Fruit fly (Drosophila melanogaster) whole organism, embryonic: ENCODE measurements around the gene Cka.

Source experiments
- Abd-B ChIP-seq: fragments of 200-800 bp; sonication (Bioruptor generic); optimal IDR thresholded peaks from 2 replicates; lab custom pipeline; 2018; ENCODE audit warnings: missing biosample characterization, mild to moderate bottlenecking, missing genetic modification characterization, moderate library complexity
- CG10654 ChIP-seq: fragments of 200-800 bp; sonication (Bioruptor generic); optimal IDR thresholded peaks from 2 replicates; lab custom pipeline; 2016; ENCODE audit warnings: missing biosample characterization, missing genetic modification characterization
- CG11247 ChIP-seq: fragments of 200-800 bp; sonication (Bioruptor generic); IDR thresholded peaks from 2 replicates; pipeline ENCODE4 v1.3.6; 2022; ENCODE audit warnings: missing biosample characterization, missing genetic modification characterization
- CG11456 ChIP-seq: fragments of 200-800 bp; sonication (Bioruptor generic); IDR thresholded peaks from 3 replicates; pipeline ENCODE4 v1.3.6; 2022; ENCODE audit warnings: missing biosample characterization, missing genetic modification characterization
- CG13287 ChIP-seq: fragments of 200-800 bp; sonication (Bioruptor generic); IDR thresholded peaks from 2 replicates; pipeline ENCODE4 v1.3.6; 2022; ENCODE audit warnings: missing biosample characterization, missing genetic modification characterization; ENCODE audit not compliant: partially characterized antibody
- CG16813 ChIP-seq: fragments of 200-800 bp; sonication (Bioruptor generic); IDR thresholded peaks from 3 replicates; pipeline ENCODE4 v1.3.6; 2022; ENCODE audit warnings: missing biosample characterization, missing genetic modification characterization; ENCODE audit not compliant: partially characterized antibody
- CG17829 ChIP-seq: fragments of 200-800 bp; optimal IDR thresholded peaks from 2 replicates; lab custom pipeline; 2019; ENCODE audit warnings: missing biosample characterization, mild to moderate bottlenecking, missing genetic modification characterization, moderate library complexity
- CG17912 ChIP-seq: fragments of 200-800 bp; sonication (Bioruptor generic); optimal IDR thresholded peaks from 2 replicates; lab custom pipeline; 2018; ENCODE audit warnings: missing biosample characterization, mild to moderate bottlenecking, missing genetic modification characterization
- CG18599 ChIP-seq: fragments of 200-800 bp; sonication (Bioruptor generic); optimal IDR thresholded peaks from 3 replicates; lab custom pipeline; 2017; ENCODE audit warnings: missing biosample characterization, missing genetic modification characterization, mild to moderate bottlenecking, moderate library complexity, missing genetic modification reagents
- CG2889 ChIP-seq: fragments of 200-800 bp; sonication (Bioruptor generic); IDR thresholded peaks from 3 replicates; pipeline ENCODE4 v1.3.6; 2022; ENCODE audit warnings: missing biosample characterization, missing genetic modification characterization
- CG30403 ChIP-seq: fragments of 200-800 bp; sonication (Bioruptor generic); optimal IDR thresholded peaks from 3 replicates; lab custom pipeline; 2016; ENCODE audit warnings: missing biosample characterization, missing genetic modification characterization
- CG3163 ChIP-seq: fragments of 200-800 bp; sonication (Bioruptor generic); optimal IDR thresholded peaks from 3 replicates; lab custom pipeline; 2016; ENCODE audit warnings: missing biosample characterization, missing genetic modification characterization
- CG42726 ChIP-seq: fragments of 200-800 bp; sonication (Bioruptor generic); IDR thresholded peaks from 2 replicates; pipeline ENCODE4 v1.3.6; 2022; ENCODE audit warnings: missing biosample characterization, missing genetic modification characterization; ENCODE audit not compliant: partially characterized antibody
- CG6791 ChIP-seq: fragments of 200-800 bp; sonication (Bioruptor generic); IDR thresholded peaks from 3 replicates; pipeline ENCODE4 v1.3.6; 2022; ENCODE audit warnings: missing biosample characterization, missing genetic modification characterization; ENCODE audit not compliant: partially characterized antibody
- CG7745 ChIP-seq: fragments of 200-800 bp; sonication (Bioruptor generic); optimal IDR thresholded peaks from 2 replicates; lab custom pipeline; 2018; ENCODE audit warnings: missing biosample characterization, mild to moderate bottlenecking, missing genetic modification characterization, moderate library complexity
- CG9215 ChIP-seq: fragments of 200-800 bp; sonication (Bioruptor generic); IDR thresholded peaks from 2 replicates; pipeline ENCODE4 v1.3.6; 2022; ENCODE audit warnings: missing biosample characterization, missing genetic modification characterization
- CG9609 ChIP-seq: fragments of 200-800 bp; sonication (Bioruptor generic); optimal IDR thresholded peaks from 3 replicates; lab custom pipeline; 2016; ENCODE audit warnings: missing biosample characterization, missing genetic modification characterization
- CG9727 ChIP-seq: fragments of 200-800 bp; sonication (Bioruptor generic); optimal IDR thresholded peaks from 3 replicates; lab custom pipeline; 2017; ENCODE audit warnings: missing biosample characterization, mild to moderate bottlenecking, missing genetic modification characterization
- CG9797 ChIP-seq: fragments of 200-800 bp; sonication (Bioruptor generic); optimal IDR thresholded peaks from 3 replicates; lab custom pipeline; 2018; ENCODE audit warnings: missing biosample characterization, mild to moderate bottlenecking, missing genetic modification characterization
- CHES-1-like ChIP-seq: fragments of 200-800 bp; sonication (Bioruptor generic); optimal IDR thresholded peaks from 2 replicates; lab custom pipeline; 2016; ENCODE audit warnings: missing biosample characterization, missing genetic modification characterization
- CoRest ChIP-seq: fragments of 200-800 bp; sonication (Bioruptor generic); optimal IDR thresholded peaks from 3 replicates; lab custom pipeline; 2018; ENCODE audit warnings: missing biosample characterization, mild to moderate bottlenecking, missing genetic modification characterization, moderate library complexity
- D19B ChIP-seq: fragments of 200-800 bp; sonication (Bioruptor generic); optimal IDR thresholded peaks from 2 replicates; lab custom pipeline; 2017; ENCODE audit warnings: missing biosample characterization, mild to moderate bottlenecking, missing genetic modification characterization
- Dek ChIP-seq: fragments of 200-800 bp; sonication (Bioruptor generic); optimal IDR thresholded peaks from 3 replicates; lab custom pipeline; 2019; ENCODE audit warnings: missing biosample characterization, mild to moderate bottlenecking, missing genetic modification characterization, moderate library complexity
- Dip3 ChIP-seq: fragments of 200-800 bp; sonication (Bioruptor generic); optimal IDR thresholded peaks from 3 replicates; lab custom pipeline; 2016; ENCODE audit warnings: missing biosample characterization, missing genetic modification characterization
- Dll ChIP-seq: fragments of 200-800 bp; sonication (Bioruptor generic); IDR thresholded peaks from 4 replicates; pipeline ENCODE4 v1.3.6; 2022; ENCODE audit warnings: missing biosample characterization, missing genetic modification characterization; ENCODE audit not compliant: partially characterized antibody
- Eip74EF ChIP-seq, 2 experiments: fragments of 200-800 bp in 1 of 2; fragments of >200 bp in 1 of 2; sonication (Bioruptor generic) in 1 of 2; optimal IDR thresholded peaks; 2 replicates each; lab custom pipeline; 2017 to 2019; ENCODE audit warnings: missing biosample characterization in 2 of 2, missing genetic modification characterization in 2 of 2, mild to moderate bottlenecking in 1 of 2, moderate library complexity in 1 of 2
- Myb ChIP-seq: fragments of 200-800 bp; sonication (Bioruptor generic); optimal IDR thresholded peaks from 2 replicates; lab custom pipeline; 2016; ENCODE audit warnings: missing biosample characterization, missing genetic modification characterization
- Neu2 ChIP-seq: fragments of 200-800 bp; sonication (Bioruptor generic); optimal IDR thresholded peaks from 3 replicates; lab custom pipeline; 2016; ENCODE audit warnings: missing biosample characterization, missing genetic modification characterization, borderline replicate concordance
- Opbp ChIP-seq: fragments of 200-800 bp; sonication (Bioruptor generic); IDR thresholded peaks from 3 replicates; pipeline ENCODE4 v1.3.6; 2022; ENCODE audit warnings: missing biosample characterization, missing genetic modification characterization; ENCODE audit not compliant: partially characterized antibody
- Pdp1 ChIP-seq, 2 experiments: fragments of 200-800 bp; sonication (Bioruptor generic); optimal IDR thresholded peaks; 3 replicates each; lab custom pipeline; 2016; ENCODE audit warnings: missing biosample characterization in 2 of 2, missing genetic modification characterization in 2 of 2, mild to moderate bottlenecking in 1 of 2, moderate library complexity in 1 of 2
- Sin3A ChIP-seq: fragments of >200 bp; optimal IDR thresholded peaks from 2 replicates; lab custom pipeline; 2018
- Trl ChIP-seq, 3 experiments: fragments of >200 bp in 2 of 3; fragments of 200-800 bp in 1 of 3; sonication (Bioruptor generic) in 1 of 3; optimal IDR thresholded peaks; 2 replicates in 1 of 3; 3 replicates in 2 of 3; lab custom pipeline; 2016 to 2017; ENCODE audit warnings: missing biosample characterization in 1 of 3, missing genetic modification characterization in 1 of 3
- bbx ChIP-seq: fragments of 200-800 bp; sonication (Bioruptor generic); IDR thresholded peaks from 2 replicates; pipeline ENCODE4 v1.3.6; 2022; ENCODE audit warnings: missing biosample characterization, missing genetic modification characterization; ENCODE audit not compliant: partially characterized antibody
- bcd ChIP-seq: fragments of 200-800 bp; sonication (Bioruptor generic); optimal IDR thresholded peaks from 2 replicates; lab custom pipeline; 2017; ENCODE audit warnings: missing biosample characterization, mild to moderate bottlenecking, missing genetic modification characterization
- br ChIP-seq: fragments of >200 bp; optimal IDR thresholded peaks from 2 replicates; lab custom pipeline; 2017
- chinmo ChIP-seq: fragments of 200-800 bp; sonication (Bioruptor generic); IDR thresholded peaks from 4 replicates; pipeline ENCODE4 v1.3.6; 2022; ENCODE audit warnings: missing biosample characterization, missing genetic modification characterization; ENCODE audit not compliant: partially characterized antibody
- cwo ChIP-seq: fragments of 200-800 bp; sonication (Bioruptor generic); optimal IDR thresholded peaks from 3 replicates; lab custom pipeline; 2017; ENCODE audit warnings: missing biosample characterization, missing genetic modification characterization, mild to moderate bottlenecking, moderate library complexity, missing genetic modification reagents
- dpn ChIP-seq, 2 experiments: fragments of 200-800 bp; sonication (Bioruptor generic); optimal IDR thresholded peaks; 3 replicates each; lab custom pipeline; 2016; ENCODE audit warnings: missing biosample characterization in 2 of 2, missing genetic modification characterization in 2 of 2
- knrl ChIP-seq: fragments of 200-800 bp; sonication (Bioruptor generic); IDR thresholded peaks from 3 replicates; pipeline ENCODE4 v1.3.6; 2022; ENCODE audit warnings: missing biosample characterization, missing genetic modification characterization; ENCODE audit not compliant: partially characterized antibody
- prd ChIP-seq, 3 experiments: fragments of >200 bp in 2 of 3; fragments of 200-800 bp in 1 of 3; sonication (Bioruptor generic) in 1 of 3; optimal IDR thresholded peaks in 2 of 3; IDR thresholded peaks in 1 of 3; 2 replicates in 2 of 3; 3 replicates in 1 of 3; pipeline versions ENCODE4 v1.3.6 to Lab custom; 2017 to 2022; ENCODE audit warnings: missing biosample characterization in 1 of 3, missing genetic modification characterization in 1 of 3
- ro ChIP-seq: fragments of 200-800 bp; sonication (Bioruptor generic); IDR thresholded peaks from 2 replicates; pipeline ENCODE4 v1.3.6; 2022; ENCODE audit warnings: missing biosample characterization, missing genetic modification characterization
- sens ChIP-seq: fragments of 200-800 bp; sonication (Bioruptor generic); peaks from one replicate; lab custom pipeline; 2016; ENCODE audit warnings: missing biosample characterization, missing genetic modification characterization
- sr ChIP-seq: fragments of 200-800 bp; sonication (Bioruptor generic); IDR thresholded peaks from 3 replicates; pipeline ENCODE4 v1.3.6; 2022; ENCODE audit warnings: missing biosample characterization, missing genetic modification characterization
- stwl ChIP-seq: fragments of 200-800 bp; sonication (Bioruptor generic); optimal IDR thresholded peaks from 3 replicates; lab custom pipeline; 2018; ENCODE audit warnings: missing biosample characterization, mild to moderate bottlenecking, missing genetic modification characterization, moderate library complexity
- trem ChIP-seq: fragments of 200-800 bp; optimal IDR thresholded peaks from 3 replicates; lab custom pipeline; 2019; ENCODE audit warnings: missing biosample characterization, mild to moderate bottlenecking, missing genetic modification characterization, moderate library complexity
- unc-4 ChIP-seq: fragments of 200-800 bp; sonication (Bioruptor generic); IDR thresholded peaks from 2 replicates; pipeline ENCODE4 v1.3.6; 2022; ENCODE audit warnings: missing biosample characterization, missing genetic modification characterization; ENCODE audit not compliant: partially characterized antibody
- wdn ChIP-seq: fragments of 200-800 bp; sonication (Bioruptor generic); IDR thresholded peaks from 2 replicates; pipeline ENCODE4 v1.3.6; 2022; ENCODE audit warnings: missing biosample characterization, missing genetic modification characterization
- zfh1 ChIP-seq: fragments of 200-800 bp; sonication (Bioruptor generic); IDR thresholded peaks from 3 replicates; pipeline ENCODE4 v1.3.6; 2022; ENCODE audit warnings: missing biosample characterization, missing genetic modification characterization

Cka gene

DNA sequence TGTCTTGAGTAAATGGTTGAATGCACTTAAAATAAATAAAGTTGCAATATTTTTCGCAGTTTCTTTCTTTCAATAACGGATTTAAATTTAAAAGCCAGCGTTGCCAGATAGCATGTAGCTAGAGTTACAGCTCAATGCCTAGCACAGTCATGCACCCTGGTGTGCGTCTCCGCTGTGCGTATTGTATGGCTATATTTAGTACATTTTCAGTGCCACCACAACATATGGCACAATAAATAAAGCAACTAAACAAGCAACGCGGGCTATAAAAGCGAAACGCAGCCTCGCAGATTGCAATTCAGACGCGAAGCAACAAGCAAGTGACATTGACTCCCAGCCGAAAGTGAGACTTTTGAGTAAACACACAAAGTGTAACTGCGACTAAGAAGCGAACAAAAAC, 31.9 kb upstream of the Cka start, which contains the start of gene Sirup (continued):
- TF ChIP-seq Dll (GFP tag; lab: Robert Waterston, UW) = peak; percentile 19; the same call in 1 of the 4 replicates
- TF ChIP-seq CG3163 (GFP tag; lab: Kevin White, UChicago) = no peak
- no peak for TF ChIP-seq D19B (GFP tag; lab: Kevin White, UChicago)
- peak; percentile 18; the same call in 1 of the 3 replicates for TF ChIP-seq CG11456 (GFP tag; lab: Robert Waterston, UW)
- no peak for TF ChIP-seq wdn
- peak; percentile 85 for TF ChIP-seq Abd-B
- peak; percentile 45; the same call in 1 of the 2 replicates for TF ChIP-seq CG11247 (GFP tag; lab: Robert Waterston, UW)
- TF ChIP-seq knrl (GFP tag; lab: Robert Waterston, UW) = peak; percentile 47; the same call in 1 of the 3 replicates
- TF ChIP-seq CG17912 = peak; percentile 11
- TF ChIP-seq Pdp1 (GFP tag; optimal IDR thresholded peaks at IDR 0.05; lab: Kevin White, UChicago) = peak in 1 of 2 experiments; percentile 74
- TF ChIP-seq sens (GFP tag; lab: Kevin White, UChicago) = no peak
- TF ChIP-seq CG17829 (tag; lab: Kevin White, UChicago) = peak; percentile 20
- TF ChIP-seq CG2889 (GFP tag; lab: Robert Waterston, UW) = no peak
- TF ChIP-seq br (lab: Kevin White, UChicago) = no peak
- TF ChIP-seq sr = 0 out of 3 replicates have a peak, but pooled peaks have one; percentile 15
- TF ChIP-seq Trl (optimal IDR thresholded peaks at IDR 0.05; lab: Kevin White, UChicago) = no peak
- no peak for TF ChIP-seq Trl (GFP tag; optimal IDR thresholded peaks at IDR 0.05; lab: Kevin White, UChicago)
- TF ChIP-seq CG10654 (GFP tag; lab: Kevin White, UChicago) = no peak
- TF ChIP-seq CHES-1-like (GFP tag; lab: Kevin White, UChicago) = peak; percentile 7
- no peak for TF ChIP-seq CG9727 (GFP tag; lab: Kevin White, UChicago)
- no peak for TF ChIP-seq cwo (GFP tag; lab: Kevin White, UChicago)
- peak; percentile 63; the same call in 2 of the 3 replicates for TF ChIP-seq CG6791 (GFP tag; lab: Robert Waterston, UW)
- no peak for TF ChIP-seq CG7745
- peak; percentile 98 for TF ChIP-seq Myb (GFP tag; lab: Kevin White, UChicago)
- peak; percentile 50 for TF ChIP-seq CG9797 (GFP tag; lab: Kevin White, UChicago)
- TF ChIP-seq ro = no peak
- TF ChIP-seq CG9609 (GFP tag; lab: Kevin White, UChicago) = no peak
- TF ChIP-seq Neu2 (GFP tag; lab: Kevin White, UChicago) = no peak
- peak; percentile 60 for TF ChIP-seq bbx (GFP tag; lab: Robert Waterston, UW)
- TF ChIP-seq bcd = peak; percentile 36
- TF ChIP-seq Opbp (GFP tag; lab: Robert Waterston, UW) = peak; percentile 80
- TF ChIP-seq CG16813 = peak; percentile 19; the same call in 1 of the 3 replicates
- TF ChIP-seq Sin3A (lab: Kevin White, UChicago) = peak; percentile 55
- peak; percentile 54 for TF ChIP-seq trem (tag; lab: Kevin White, UChicago)
- peak; percentile 15; the same call in 1 of the 3 replicates for TF ChIP-seq zfh1 (GFP tag; lab: Robert Waterston, UW)
- TF ChIP-seq CG13287 (GFP tag; lab: Robert Waterston, UW) = peak; percentile 59
- TF ChIP-seq stwl (tag; lab: Kevin White, UChicago) = peak; percentile 63
- peak; percentile 32 for TF ChIP-seq CoRest (tag; lab: Kevin White, UChicago)
- TF ChIP-seq unc-4 (GFP tag; lab: Robert Waterston, UW) = peak; percentile 39
- TF ChIP-seq Dip3 = no peak
- no peak for TF ChIP-seq CG18599 (GFP tag; lab: Kevin White, UChicago)
- no peak for TF ChIP-seq dpn (GFP tag; optimal IDR thresholded peaks at IDR 0.05; lab: Kevin White, UChicago)
- TF ChIP-seq CG9215 = no peak
- TF ChIP-seq prd (optimal IDR thresholded peaks at IDR 0.05; lab: Kevin White, UChicago) = no peak
- peak; percentile 19; the same call in 1 of the 3 replicates for TF ChIP-seq prd (GFP tag; IDR thresholded peaks at IDR 0.05; lab: Robert Waterston, UW)
- TF ChIP-seq CG30403 (GFP tag; lab: Kevin White, UChicago) = no peak
- no peak for TF ChIP-seq Eip74EF (GFP tag; optimal IDR thresholded peaks at IDR 0.05; lab: Kevin White, UChicago)
- TF ChIP-seq chinmo (GFP tag; lab: Robert Waterston, UW) = peak; percentile 49; the same call in 1 of the 4 replicates
- peak; percentile 27 for TF ChIP-seq Dek (tag; lab: Kevin White, UChicago)
- TF ChIP-seq CG42726 (GFP tag; lab: Robert Waterston, UW) = peak; percentile 64; the same call in 1 of the 2 replicates
